Worm (Caenorhabditis elegans): ENCODE data around the gene R04D3.4.

ce11 chrX:13264550-13264949, 24.1 kb downstream of the R04D3.4 start:
- TF ChIP-seq ref-1 (GFP tag; conservative IDR thresholded peaks at IDR 0.05) = peak; percentile 77
- peak; percentile 44 for TF ChIP-seq cog-1 (tag; optimal IDR thresholded peaks at IDR 0.05)
- peak; percentile 89 for TF ChIP-seq T22C8.4 (GFP tag; IDR thresholded peaks at IDR 0.05)
- TF ChIP-seq klf-2 (GFP tag; conservative IDR thresholded peaks at IDR 0.05) = peak; percentile 90
- TF ChIP-seq ztf-29 (GFP tag; IDR thresholded peaks at IDR 0.05) = peak; percentile 88
- peak; percentile 92 for TF ChIP-seq flt-1 (GFP tag; IDR thresholded peaks at IDR 0.05)
- peak; percentile 28 for TF ChIP-seq med-1 (GFP tag; optimal IDR thresholded peaks at IDR 0.05; ENCODE audit: insufficient read depth)
- peak; percentile 94 for TF ChIP-seq ztf-23 (GFP tag; IDR thresholded peaks at IDR 0.05)
- peak; percentile 92 for TF ChIP-seq tab-1 (GFP tag; IDR thresholded peaks at IDR 0.05)

Measured in whole organism, midembryonic.